Worm (Caenorhabditis elegans): ENCODE results near the gene nhr-288.

The nhr-288 gene

DNA sequence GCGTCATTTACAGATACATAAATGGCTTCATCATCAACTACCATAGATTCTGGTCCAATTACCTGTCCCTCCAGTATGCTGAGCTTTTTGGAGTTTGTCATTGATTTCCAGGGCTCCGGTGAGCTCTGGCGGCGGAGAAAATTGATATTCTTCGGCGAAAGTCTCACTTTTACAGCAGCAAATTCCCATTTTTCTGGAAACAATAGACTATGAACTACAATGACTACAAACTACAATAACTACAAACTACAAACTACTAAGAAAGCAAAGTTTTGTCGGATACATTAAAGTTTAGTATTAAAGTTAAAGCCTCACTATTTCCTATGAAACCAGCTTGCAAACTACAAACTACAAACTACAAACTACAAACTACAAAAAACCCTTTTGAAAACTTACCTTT, 26.7 kb downstream of the nhr-288 start, which contains the start of gene C08E8.2:
Gene C08E8.2, minus strand, starts transcription at position 101 of the 400 bp plus-strand sequence.
- TF ChIP-seq Y67H2A.10 (GFP tag; conservative IDR thresholded peaks at IDR 0.05) = no peak
- no peak for TF ChIP-seq pbrm-1 (GFP tag; IDR thresholded peaks at IDR 0.05)
- no peak for TF ChIP-seq F23B12.7 (tag; optimal IDR thresholded peaks at IDR 0.05; ENCODE audit: insufficient read depth)
- TF ChIP-seq ztf-28 (GFP tag; IDR thresholded peaks at IDR 0.05) = no peak
- TF ChIP-seq lsl-1 (GFP tag; optimal IDR thresholded peaks at IDR 0.05) = no peak
- TF ChIP-seq unc-62 (GFP tag; optimal IDR thresholded peaks at IDR 0.05) = no peak
- TF ChIP-seq aptf-3 (GFP tag; IDR thresholded peaks at IDR 0.05) = no peak
- TF ChIP-seq mxl-1 (tag; optimal IDR thresholded peaks at IDR 0.05) = no peak
- no peak for TF ChIP-seq nhr-120 (GFP tag; IDR thresholded peaks at IDR 0.05)
- TF ChIP-seq nfya-2 (GFP tag; IDR thresholded peaks at IDR 0.05) = no peak
- no peak for TF ChIP-seq athp-1 (tag; optimal IDR thresholded peaks at IDR 0.05)
- TF ChIP-seq mes-4 (tag; optimal IDR thresholded peaks at IDR 0.05) = no peak
- no peak for TF ChIP-seq Y79H2A.3 (GFP tag; conservative IDR thresholded peaks at IDR 0.05)
- TF ChIP-seq F39B2.1 (GFP tag; IDR thresholded peaks at IDR 0.05) = no peak
- TF ChIP-seq dpl-1 (GFP tag; optimal IDR thresholded peaks at IDR 0.05) = no peak
- TF ChIP-seq rpc-1 (optimal IDR thresholded peaks at IDR 0.05) = no peak
- no peak for TF ChIP-seq rpc-1 (tag; optimal IDR thresholded peaks at IDR 0.05)
- TF ChIP-seq hlh-12 (tag; optimal IDR thresholded peaks at IDR 0.05) = no peak

ce11 chrV:18354299-18354698, 28.2 kb downstream of the nhr-288 start:
- TF ChIP-seq Y53G8AR.9 (GFP tag; conservative IDR thresholded peaks at IDR 0.05) (no peak), nhr-27 (tag; optimal IDR thresholded peaks at IDR 0.05) (no peak), tbp1 (GFP tag; optimal IDR thresholded peaks at IDR 0.05) (no peak)

DNA sequence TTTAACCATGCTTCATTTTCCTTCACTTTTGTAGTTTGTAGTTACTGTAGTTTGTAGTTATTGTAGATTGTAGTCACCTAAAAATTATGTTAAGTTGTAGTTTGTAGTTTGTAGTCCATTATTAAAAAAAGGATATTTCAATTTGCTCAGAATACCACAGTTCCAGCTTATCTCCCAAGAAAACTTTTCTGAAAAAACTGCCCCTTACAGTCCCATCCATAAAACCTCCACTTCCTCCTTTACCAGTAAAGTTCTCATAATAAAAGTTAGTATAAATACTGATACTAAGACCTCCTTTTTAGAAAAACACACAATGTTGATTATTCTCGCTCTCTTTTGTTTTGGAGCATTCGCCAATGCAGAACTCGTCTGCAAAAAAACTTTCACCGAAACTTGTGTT, 31.8 kb downstream of the nhr-288 start, which contains the start of gene C08E8.11:
Gene C08E8.11, plus strand, starts transcription at position 301 of the 400 bp plus-strand sequence.
- no peak for TF ChIP-seq tlf-1 (GFP tag; optimal IDR thresholded peaks at IDR 0.05)
- TF ChIP-seq efl-1 (GFP tag; optimal IDR thresholded peaks at IDR 0.05) = no peak
- TF ChIP-seq snpc-4 (GFP tag; optimal IDR thresholded peaks at IDR 0.05) = no peak
- no peak for TF ChIP-seq snpc-4 (tag; optimal IDR thresholded peaks at IDR 0.05)
- no peak for TF ChIP-seq ceh-91 (GFP tag; IDR thresholded peaks at IDR 0.05)
- TF ChIP-seq lin-40 (tag; optimal IDR thresholded peaks at IDR 0.05) = no peak
- no peak for TF ChIP-seq C06A6.2 (GFP tag; conservative IDR thresholded peaks at IDR 0.05)

ce11 chrV:18350046-18350445, 32.4 kb downstream of the nhr-288 start, which contains the start of gene C08E8.3:
Gene C08E8.3, plus strand, starts transcription at chrV:18350129.
- TF ChIP-seq die-1 (tag; optimal IDR thresholded peaks at IDR 0.05) (no peak), ztf-26 (tag; optimal IDR thresholded peaks at IDR 0.05) (no peak), nfyb-1 (GFP tag; IDR thresholded peaks at IDR 0.05) (0 out of 2 replicates have a peak, but pooled peaks have one; percentile 10), tlf-1 (GFP tag; optimal IDR thresholded peaks at IDR 0.05) (no peak)

- no peak for TF ChIP-seq lag-1 (GFP tag; IDR thresholded peaks at IDR 0.05)
- TF ChIP-seq lin-40 (tag; optimal IDR thresholded peaks at IDR 0.05) = no peak
- TF ChIP-seq T07F8.4 (tag; optimal IDR thresholded peaks at IDR 0.05) = no peak
- TF ChIP-seq mes-4 (tag; optimal IDR thresholded peaks at IDR 0.05) = no peak
- peak; percentile 24 for TF ChIP-seq somi-1 (GFP tag; optimal IDR thresholded peaks at IDR 0.05)
- no peak for TF ChIP-seq C17E4.6 (GFP tag; IDR thresholded peaks at IDR 0.05)
- TF ChIP-seq athp-1 (tag; optimal IDR thresholded peaks at IDR 0.05) = no peak
- no peak for TF ChIP-seq egrh-3 (GFP tag; IDR thresholded peaks at IDR 0.05)
- peak; percentile 72 for TF ChIP-seq tlf-1 (GFP tag; optimal IDR thresholded peaks at IDR 0.05)
- no peak for TF ChIP-seq hlh-12 (tag; optimal IDR thresholded peaks at IDR 0.05)
- peak; percentile 57; the same call in 1 of the 2 replicates for TF ChIP-seq K11D2.4 (GFP tag; IDR thresholded peaks at IDR 0.05)
- TF ChIP-seq let-607 (tag; optimal IDR thresholded peaks at IDR 0.05) = peak; percentile 22 to 76
- no peak for TF ChIP-seq ztf-28 (GFP tag; IDR thresholded peaks at IDR 0.05)
- TF ChIP-seq madf-10 (tag; optimal IDR thresholded peaks at IDR 0.05) = peak; percentile 40
- TF ChIP-seq fkh-3 (tag; optimal IDR thresholded peaks at IDR 0.05) = no peak
- TF ChIP-seq efl-1 (GFP tag; optimal IDR thresholded peaks at IDR 0.05) = no peak
- no peak for TF ChIP-seq bed-1 (GFP tag; IDR thresholded peaks at IDR 0.05)
- no peak for TF ChIP-seq lsl-1 (GFP tag; optimal IDR thresholded peaks at IDR 0.05)
- peak; percentile 25 for TF ChIP-seq unc-62 (GFP tag; optimal IDR thresholded peaks at IDR 0.05)
- peak; percentile 94 for TF ChIP-seq atf-7 (tag; optimal IDR thresholded peaks at IDR 0.05)
- no peak for TF ChIP-seq gei-17 (GFP tag; optimal IDR thresholded peaks at IDR 0.05)
Observed at ce11 chrV:18346080-18346479, 36.4 kb downstream of the nhr-288 start.

Data from whole organism, young adult.